Fruit fly (Drosophila melanogaster) whole organism, prepupa: ENCODE measurements around the gene Cisd2.

Source experiments
- Blimp-1 ChIP-seq: fragments of 200-800 bp; sonication (Bioruptor generic); optimal IDR thresholded peaks from 3 replicates; lab custom pipeline; 2017; ENCODE audit warnings: missing biosample characterization, missing genetic modification characterization, mild to moderate bottlenecking, moderate library complexity, missing genetic modification reagents
- Gug ChIP-seq: fragments of 200-800 bp; sonication (Bioruptor generic); IDR thresholded peaks from 2 replicates; pipeline ENCODE4 v1.3.6; 2022; ENCODE audit warnings: missing biosample characterization, missing genetic modification characterization

dm6 chr3R:29257890-29258691 lies 34.9 kb upstream of the Cisd2 start:
- TF ChIP-seq Gug (GFP tag; lab: Robert Waterston, UW) (no peak), Blimp-1 (no peak)
